Worm (Caenorhabditis elegans) whole organism, L1 larva: Measurements from ENCODE around the gene ifb-1.

Source experiments
- C16A3.4 ChIP-seq: fragments of 150-350 bp; optimal IDR thresholded peaks from 2 replicates; lab custom pipeline; 2014; ENCODE audit warnings: missing biosample characterization, missing genetic modification characterization
- C34B4.2 ChIP-seq: sonication (generic microtip); optimal IDR thresholded peaks from 2 replicates; lab custom pipeline; 2017; ENCODE audit warnings: mild to moderate bottlenecking, missing genetic modification characterization, missing compliant biosample characterization
- ama-1 ChIP-seq: fragments of 150-350 bp; optimal IDR thresholded peaks from 2 replicates; lab custom pipeline; 2014
- blmp-1 ChIP-seq: fragments of 150-350 bp; optimal IDR thresholded peaks from 2 replicates; lab custom pipeline; 2014; ENCODE audit warnings: missing biosample characterization, missing genetic modification characterization
- ceh-63 ChIP-seq: fragments of 200-800 bp; sonication (Bioruptor generic); optimal IDR thresholded peaks from 2 replicates; lab custom pipeline; 2018; ENCODE audit warnings: mild to moderate bottlenecking, missing genetic modification characterization, missing compliant biosample characterization
- ceh-8 ChIP-seq: fragments of 200-800 bp; sonication (Bioruptor generic); optimal IDR thresholded peaks from 2 replicates; lab custom pipeline; 2018; ENCODE audit warnings: mild to moderate bottlenecking, missing genetic modification characterization, moderate library complexity, missing compliant biosample characterization
- ceh-88 ChIP-seq: fragments of 200-800 bp; sonication (Bioruptor generic); IDR thresholded peaks from 2 replicates; pipeline ENCODE4 v1.3.6; 2022; ENCODE audit warnings: missing genetic modification characterization, missing compliant biosample characterization
- dpl-1 ChIP-seq, 3 experiments: fragments of 150-350 bp in 2 of 3; sonication (generic microtip) in 1 of 3; optimal IDR thresholded peaks; 2 replicates each; lab custom pipeline; 2014 to 2017; ENCODE audit warnings: missing biosample characterization in 3 of 3, missing genetic modification characterization in 3 of 3, missing genetic modification reagents in 3 of 3
- efl-1 ChIP-seq, 4 experiments: fragments of 150-350 bp; optimal IDR thresholded peaks in 3 of 4; peaks in 1 of 4; 1 replicate in 1 of 4; 2 replicates in 3 of 4; lab custom pipeline; 2014; ENCODE audit warnings: missing biosample characterization in 2 of 4, missing genetic modification characterization in 2 of 4, missing genetic modification reagents in 2 of 4
- efl-3 ChIP-seq: fragments of 200-800 bp; sonication (Bioruptor generic); optimal IDR thresholded peaks from 2 replicates; lab custom pipeline; 2018; ENCODE audit warnings: mild to moderate bottlenecking, missing genetic modification characterization, missing compliant biosample characterization
- elt-3 ChIP-seq, 6 experiments: fragments of 150-350 bp in 1 of 6; sonication (generic microtip); optimal IDR thresholded peaks; 2 replicates each; lab custom pipeline; 2017 to 2018; ENCODE audit warnings: missing biosample characterization in 6 of 6, missing genetic modification characterization in 6 of 6, inconsistent platforms in 1 of 6
- ets-5 ChIP-seq: fragments of 200-800 bp; sonication (Bioruptor generic); IDR thresholded peaks from 2 replicates; pipeline ENCODE4 v1.3.6; 2022; ENCODE audit warnings: missing genetic modification characterization, missing compliant biosample characterization
- fkh-4 ChIP-seq: sonication (generic microtip); optimal IDR thresholded peaks from 2 replicates; lab custom pipeline; 2016; ENCODE audit warnings: missing compliant biosample characterization, missing genetic modification characterization, borderline replicate concordance
- fos-1 ChIP-seq: fragments of 150-350 bp; optimal IDR thresholded peaks from 2 replicates; lab custom pipeline; 2014; ENCODE audit warnings: missing biosample characterization, missing genetic modification characterization
- isw-1 ChIP-seq: fragments of 200-800 bp; sonication (Bioruptor generic); IDR thresholded peaks from 2 replicates; pipeline ENCODE4 v1.3.6; 2022; ENCODE audit warnings: missing genetic modification characterization, missing compliant biosample characterization
- lin-13 ChIP-seq: fragments of 150-350 bp; optimal IDR thresholded peaks from 2 replicates; lab custom pipeline; 2014; ENCODE audit warnings: missing biosample characterization, missing genetic modification reagents, missing genetic modification characterization
- lin-15B ChIP-seq: fragments of 150-350 bp; sonication (generic microtip); optimal IDR thresholded peaks from 3 replicates; lab custom pipeline; 2014; ENCODE audit warnings: missing biosample characterization, missing genetic modification characterization
- lin-35 ChIP-seq, 2 experiments: fragments of 150-350 bp; optimal IDR thresholded peaks; 2 replicates each; lab custom pipeline; 2014; ENCODE audit warnings: missing biosample characterization in 2 of 2, missing genetic modification characterization in 2 of 2, missing genetic modification reagents in 2 of 2
- lin-39 ChIP-seq: fragments of 150-350 bp; optimal IDR thresholded peaks from 2 replicates; lab custom pipeline; 2014; ENCODE audit warnings: missing biosample characterization, missing genetic modification reagents, missing genetic modification characterization
- lir-3 ChIP-seq: sonication (generic microtip); optimal IDR thresholded peaks from 2 replicates; lab custom pipeline; 2016; ENCODE audit warnings: mild to moderate bottlenecking, missing genetic modification characterization, moderate library complexity, missing compliant biosample characterization; ENCODE audit not compliant: poor library complexity
- lsy-2 ChIP-seq, 2 experiments: fragments of 150-350 bp; optimal IDR thresholded peaks; 2 replicates each; lab custom pipeline; 2014; ENCODE audit warnings: missing biosample characterization in 2 of 2, missing genetic modification characterization in 2 of 2
- mdl-1 ChIP-seq, 2 experiments: fragments of 150-350 bp; optimal IDR thresholded peaks; 2 replicates each; lab custom pipeline; 2014 to 2017; ENCODE audit warnings: missing biosample characterization in 2 of 2, missing genetic modification characterization in 2 of 2, inconsistent platforms in 1 of 2
- mef-2 ChIP-seq: fragments of 150-350 bp; optimal IDR thresholded peaks from 2 replicates; lab custom pipeline; 2014; ENCODE audit warnings: missing biosample characterization, missing genetic modification characterization
- nhr-11 ChIP-seq: fragments of 150-350 bp; optimal IDR thresholded peaks from 2 replicates; lab custom pipeline; 2014; ENCODE audit warnings: missing biosample characterization, missing genetic modification characterization
- nhr-19 ChIP-seq: fragments of 200-800 bp; sonication (Bioruptor generic); conservative IDR thresholded peaks from 2 replicates; pipeline ENCODE4 v1.3.6; 2022; ENCODE audit warnings: missing genetic modification characterization, missing compliant biosample characterization
- nhr-20 ChIP-seq: sonication (generic microtip); optimal IDR thresholded peaks from 2 replicates; lab custom pipeline; 2016; ENCODE audit warnings: mild to moderate bottlenecking, missing genetic modification characterization, missing compliant biosample characterization
- nhr-47 ChIP-seq: sonication (generic microtip); optimal IDR thresholded peaks from 2 replicates; lab custom pipeline; 2016; ENCODE audit warnings: mild to moderate bottlenecking, missing genetic modification characterization, moderate library complexity, missing compliant biosample characterization
- nhr-76 ChIP-seq: sonication (generic microtip); optimal IDR thresholded peaks from 2 replicates; lab custom pipeline; 2017; ENCODE audit warnings: missing biosample characterization, missing genetic modification characterization
- nhr-77 ChIP-seq: fragments of 150-350 bp; optimal IDR thresholded peaks from 2 replicates; lab custom pipeline; 2014; ENCODE audit warnings: missing biosample characterization, missing genetic modification characterization
- nhr-90 ChIP-seq: sonication (generic microtip); optimal IDR thresholded peaks from 2 replicates; lab custom pipeline; 2016; ENCODE audit warnings: mild to moderate bottlenecking, missing genetic modification characterization, missing compliant biosample characterization; ENCODE audit not compliant: poor library complexity
- pag-3 ChIP-seq: sonication (generic microtip); optimal IDR thresholded peaks from 2 replicates; lab custom pipeline; 2017; ENCODE audit warnings: missing genetic modification characterization, mild to moderate bottlenecking, missing compliant biosample characterization, antibody characterized with exemption, borderline replicate concordance; ENCODE audit not compliant: insufficient read depth
- pqm-1 ChIP-seq: sonication (generic microtip); optimal IDR thresholded peaks from 3 replicates; lab custom pipeline; 2017; ENCODE audit warnings: missing biosample characterization, missing genetic modification characterization
- snu-23 ChIP-seq: sonication (generic microtip); optimal IDR thresholded peaks from 2 replicates; lab custom pipeline; 2016; ENCODE audit warnings: missing genetic modification characterization, missing compliant biosample characterization
- sox-4 ChIP-seq: sonication (generic microtip); optimal IDR thresholded peaks from 2 replicates; lab custom pipeline; 2016; ENCODE audit warnings: missing genetic modification characterization, missing compliant biosample characterization
- sup-37 ChIP-seq: fragments of 200-800 bp; sonication (Bioruptor generic); optimal IDR thresholded peaks from 2 replicates; lab custom pipeline; 2018; ENCODE audit warnings: mild to moderate bottlenecking, missing genetic modification characterization, missing compliant biosample characterization
- swsn-7 ChIP-seq: sonication (generic microtip); optimal IDR thresholded peaks from 2 replicates; lab custom pipeline; 2016; ENCODE audit warnings: missing genetic modification characterization, missing compliant biosample characterization
- tlp-1 ChIP-seq: fragments of 150-350 bp; optimal IDR thresholded peaks from 2 replicates; lab custom pipeline; 2014; ENCODE audit warnings: missing biosample characterization, missing genetic modification characterization
- unc-130 ChIP-seq: fragments of 150-350 bp; optimal IDR thresholded peaks from 2 replicates; lab custom pipeline; 2017; ENCODE audit warnings: missing biosample characterization, missing genetic modification characterization, inconsistent platforms
- unc-30 ChIP-seq: sonication (generic microtip); optimal IDR thresholded peaks from 2 replicates; lab custom pipeline; 2017; ENCODE audit warnings: missing biosample characterization, missing genetic modification characterization
- unc-98 ChIP-seq: fragments of 200-800 bp; sonication (Bioruptor generic); IDR thresholded peaks from 2 replicates; pipeline ENCODE4 v1.3.6; 2022; ENCODE audit warnings: missing genetic modification characterization, missing compliant biosample characterization
- vab-15 ChIP-seq: sonication (generic microtip); optimal IDR thresholded peaks from 2 replicates; lab custom pipeline; 2017; ENCODE audit warnings: missing genotype, mild to moderate bottlenecking, missing genetic modification characterization, missing compliant biosample characterization
- zag-1 ChIP-seq: fragments of 150-350 bp; optimal IDR thresholded peaks from 2 replicates; lab custom pipeline; 2014; ENCODE audit warnings: missing biosample characterization, missing genetic modification characterization
- ztf-4 ChIP-seq: fragments of 150-350 bp; optimal IDR thresholded peaks from 2 replicates; lab custom pipeline; 2014; ENCODE audit warnings: missing biosample characterization, missing genetic modification characterization

ifb-1 gene

ce11 chrII:5765318-5765717, at the start of gene ifb-1:
Gene ifb-1, plus strand, starts transcription at chrII:5765618.
- TF ChIP-seq lir-3 (tag; lab: Kevin White, UChicago) (no peak), fos-1 (no peak), pag-3 (tag; lab: Kevin White, UChicago) (no peak), sup-37 (GFP tag; lab: Kevin White, UChicago) (no peak), ama-1 (no peak), lin-15B (tag; lab: Kevin White, UChicago) (no peak), mef-2 (tag; lab: Kevin White, UChicago) (no peak), zag-1 (tag; lab: Kevin White, UChicago) (no peak), elt-3 (tag; optimal IDR thresholded peaks at IDR 0.05; lab: Kevin White, UChicago) (no peak), vab-15 (tag; lab: Kevin White, UChicago) (no peak), blmp-1 (tag; lab: Kevin White, UChicago) (no peak), ceh-63 (no peak), nhr-47 (no peak)

DNA sequence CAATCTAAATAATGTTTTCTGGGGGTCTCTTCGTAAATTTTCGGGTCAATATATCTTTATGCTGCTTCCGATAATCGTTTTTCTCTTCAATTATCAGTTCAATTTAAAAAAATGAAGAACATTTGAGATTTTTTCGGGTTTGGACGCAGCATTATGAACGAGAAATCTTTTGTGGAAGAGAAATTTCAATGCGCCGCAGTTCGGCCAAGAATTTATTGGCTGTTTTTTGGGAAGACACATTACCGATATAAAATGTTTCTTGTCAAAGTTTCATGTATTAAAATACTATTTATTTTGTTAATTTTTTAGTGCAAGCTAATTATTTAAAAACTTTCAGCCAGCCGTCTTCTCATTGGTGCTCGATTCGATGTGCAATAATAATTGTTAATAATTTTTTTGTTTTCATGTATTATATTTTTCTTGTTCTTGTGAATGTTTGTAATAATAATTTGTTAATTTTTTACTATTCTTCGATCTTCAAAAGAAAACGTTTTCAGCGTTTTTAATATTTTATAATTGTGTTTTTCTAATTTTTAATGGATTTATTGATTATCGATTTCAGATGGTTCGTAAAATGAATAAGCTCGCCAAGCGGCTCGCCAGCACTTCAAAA, 49.6 kb upstream of the ifb-1 start, which contains the start of the genes C18A3.10 and C18A3.3:
TSS of gene C18A3.10 (minus strand) at position 101 of the 613 bp plus-strand sequence.
TSS of gene C18A3.3 (plus strand) at position 563 of the 613 bp plus-strand sequence.
- TF ChIP-seq efl-1 (optimal IDR thresholded peaks at IDR 0.05; lab: Kevin White, UChicago) (no peak), efl-1 (GFP tag; optimal IDR thresholded peaks at IDR 0.05 in 1 of 2; lab: Kevin White, UChicago) (peak in 1 of 2 experiments; percentile 7), nhr-76 (no peak), dpl-1 (GFP tag; optimal IDR thresholded peaks at IDR 0.05; lab: Kevin White, UChicago) (peak in 1 of 3 experiments; percentile 14)

DNA sequence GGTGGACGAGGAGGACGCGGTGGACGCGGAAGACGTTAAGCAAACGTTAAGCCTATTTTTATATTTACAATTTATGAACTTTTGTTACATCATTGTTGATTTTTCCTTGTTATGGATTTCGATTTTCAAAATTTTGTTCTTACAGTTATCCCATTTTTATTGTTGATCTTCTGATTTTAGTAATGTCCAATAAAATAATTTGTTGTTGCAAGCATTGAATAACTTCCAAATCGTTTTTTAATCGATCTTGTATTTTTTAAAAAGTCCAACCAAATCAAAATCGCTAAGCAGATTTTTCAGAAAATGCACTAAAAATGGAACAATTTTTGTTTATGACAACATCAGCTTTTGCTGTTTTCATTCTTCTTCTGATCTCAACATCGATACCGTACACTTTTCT, 47.6 kb upstream of the ifb-1 start, which contains the start of gene zipt-3:
TSS of gene zipt-3 (plus strand) at position 301 of the 400 bp plus-strand sequence.
- TF ChIP-seq unc-98 (GFP tag; lab: Robert Waterston, UW) = no peak
- no peak for TF ChIP-seq ztf-4 (tag; lab: Kevin White, UChicago)
- TF ChIP-seq unc-30 (tag; lab: Kevin White, UChicago) = no peak
- no peak for TF ChIP-seq sox-4 (tag; lab: Kevin White, UChicago)
- TF ChIP-seq vab-15 (tag; lab: Kevin White, UChicago) = no peak
- TF ChIP-seq nhr-19 (GFP tag; lab: Robert Waterston, UW) = no peak
- TF ChIP-seq ets-5 (GFP tag; lab: Robert Waterston, UW) = no peak
- TF ChIP-seq nhr-90 (tag; lab: Kevin White, UChicago) = no peak

ce11 chrII:5719848-5720247, 45.6 kb upstream of the ifb-1 start, which contains the start of gene damt-1:
Gene damt-1, plus strand, starts transcription at chrII:5720148.
- TF ChIP-seq pqm-1 (tag; lab: Kevin White, UChicago) (no peak), lir-3 (tag; lab: Kevin White, UChicago) (no peak), efl-3 (no peak)

DNA sequence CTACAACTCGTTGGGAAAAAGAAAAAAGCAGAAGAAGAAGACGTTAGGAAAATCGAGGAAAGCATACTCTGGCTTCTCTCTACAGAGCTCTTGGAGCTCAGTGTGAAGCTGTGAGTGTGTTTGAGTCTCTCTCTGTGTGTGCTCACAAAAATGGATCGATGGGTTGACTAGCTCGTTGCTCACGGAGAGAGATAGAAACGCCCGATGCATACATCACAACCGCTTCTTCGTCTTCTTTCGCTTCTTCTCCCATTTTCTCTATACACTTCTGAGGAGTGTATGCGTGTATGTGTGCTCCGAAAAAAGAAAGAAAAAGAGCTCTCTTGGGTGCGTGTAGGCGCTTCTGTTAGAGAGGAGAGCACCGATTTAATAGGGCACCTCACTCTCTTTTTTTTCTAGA, 40.3 kb upstream of the ifb-1 start:
- TF ChIP-seq ceh-88 (GFP tag; lab: Robert Waterston, UW) = no peak
- TF ChIP-seq fkh-4 = no peak
- no peak for TF ChIP-seq lir-3 (tag; lab: Kevin White, UChicago)
- peak; percentile 38 for TF ChIP-seq ceh-8 (GFP tag; lab: Kevin White, UChicago)
- TF ChIP-seq lin-39 (tag; lab: Kevin White, UChicago) = no peak
- peak; percentile 65 for TF ChIP-seq swsn-7 (tag; lab: Kevin White, UChicago)
- TF ChIP-seq zag-1 (tag; lab: Kevin White, UChicago) = peak; percentile 70
- TF ChIP-seq unc-98 (GFP tag; lab: Robert Waterston, UW) = no peak
- TF ChIP-seq lsy-2 (tag; optimal IDR thresholded peaks at IDR 0.05; lab: Kevin White, UChicago) = peak in 1 of 2 experiments; percentile 71
- TF ChIP-seq mdl-1 (tag; optimal IDR thresholded peaks at IDR 0.05; lab: Kevin White, UChicago) = no peak
- TF ChIP-seq ets-5 (GFP tag; lab: Robert Waterston, UW) = no peak
- TF ChIP-seq nhr-11 (tag; lab: Kevin White, UChicago) = no peak
- no peak for TF ChIP-seq unc-130
- peak in 1 of 2 experiments; percentile 67 for TF ChIP-seq lin-35 (GFP tag; optimal IDR thresholded peaks at IDR 0.05; lab: Kevin White, UChicago)
- peak; percentile 1 for TF ChIP-seq nhr-77 (tag; lab: Kevin White, UChicago)
- TF ChIP-seq snu-23 (GFP tag; lab: Kevin White, UChicago) = peak; percentile 61
- TF ChIP-seq nhr-20 (tag; lab: Kevin White, UChicago) = no peak
- TF ChIP-seq ztf-4 (tag; lab: Kevin White, UChicago) = no peak
- TF ChIP-seq blmp-1 (tag; lab: Kevin White, UChicago) = no peak
- TF ChIP-seq lin-13 = peak; percentile 49
- TF ChIP-seq C16A3.4 (tag; lab: Kevin White, UChicago) = peak; percentile 42
- no peak for TF ChIP-seq nhr-19 (GFP tag; lab: Robert Waterston, UW)
- TF ChIP-seq tlp-1 (tag; lab: Kevin White, UChicago) = no peak
- no peak for TF ChIP-seq C34B4.2 (tag; lab: Kevin White, UChicago)
- TF ChIP-seq isw-1 (GFP tag; lab: Robert Waterston, UW) = peak; percentile 58
